Fruit fly (Drosophila melanogaster) whole organism, prepupa: ENCODE results near the gene bard.

Experiments
- CG11294 ChIP-seq: fragments of 200-800 bp; sonication (Bioruptor generic); IDR thresholded peaks from 2 replicates; pipeline ENCODE4 v1.3.6; 2022; ENCODE audit warnings: missing biosample characterization, missing genetic modification characterization
- CG11762 ChIP-seq: fragments of 200-800 bp; sonication (Bioruptor generic); optimal IDR thresholded peaks from 3 replicates; lab custom pipeline; 2016; ENCODE audit warnings: missing biosample characterization, missing genetic modification characterization; ENCODE audit not compliant: insufficient read depth
- CG11902 ChIP-seq: fragments of 200-800 bp; sonication (Bioruptor generic); optimal IDR thresholded peaks from 3 replicates; lab custom pipeline; 2016; ENCODE audit warnings: missing biosample characterization, missing genetic modification characterization
- CG15336 ChIP-seq: fragments of 200-800 bp; sonication (Bioruptor generic); IDR thresholded peaks from 2 replicates; pipeline ENCODE4 v1.3.6; 2022; ENCODE audit warnings: missing biosample characterization, missing genetic modification characterization
- CG1621 ChIP-seq: fragments of 200-800 bp; sonication (Bioruptor generic); optimal IDR thresholded peaks from 3 replicates; lab custom pipeline; 2018; ENCODE audit warnings: missing biosample characterization, mild to moderate bottlenecking, missing genetic modification characterization
- CG16779 ChIP-seq: fragments of 200-800 bp; sonication (Bioruptor generic); optimal IDR thresholded peaks from 3 replicates; lab custom pipeline; 2017; ENCODE audit warnings: missing biosample characterization, mild to moderate bottlenecking, missing genetic modification characterization
- CG3032 ChIP-seq: fragments of 200-800 bp; optimal IDR thresholded peaks from 2 replicates; lab custom pipeline; 2019; ENCODE audit warnings: missing biosample characterization, mild to moderate bottlenecking, missing genetic modification characterization, moderate library complexity
- CG31627 ChIP-seq: fragments of 200-800 bp; sonication (Bioruptor generic); optimal IDR thresholded peaks from 3 replicates; lab custom pipeline; 2016; ENCODE audit warnings: missing biosample characterization, missing genetic modification characterization
- CG32006 ChIP-seq: fragments of 200-800 bp; sonication (Bioruptor generic); optimal IDR thresholded peaks from 3 replicates; lab custom pipeline; 2017; ENCODE audit warnings: missing biosample characterization, mild to moderate bottlenecking, missing genetic modification characterization
- CG3919 ChIP-seq: fragments of 200-800 bp; sonication (Bioruptor generic); optimal IDR thresholded peaks from 3 replicates; lab custom pipeline; 2016; ENCODE audit warnings: missing biosample characterization, missing genetic modification characterization
- CG6163 ChIP-seq: fragments of 200-800 bp; sonication (Bioruptor generic); IDR thresholded peaks from 3 replicates; pipeline ENCODE4 v1.3.6; 2022; ENCODE audit warnings: missing biosample characterization, missing genetic modification characterization
- CG6276 ChIP-seq: fragments of 200-800 bp; sonication (Bioruptor generic); optimal IDR thresholded peaks from 2 replicates; lab custom pipeline; 2017; ENCODE audit warnings: missing biosample characterization, mild to moderate bottlenecking, missing genetic modification characterization
- CG6792 ChIP-seq: fragments of 200-800 bp; sonication (Bioruptor generic); optimal IDR thresholded peaks from 3 replicates; lab custom pipeline; 2016; ENCODE audit warnings: missing biosample characterization, missing genetic modification characterization
- CG6854 ChIP-seq: fragments of 200-800 bp; sonication (Bioruptor generic); optimal IDR thresholded peaks from 2 replicates; lab custom pipeline; 2017; ENCODE audit warnings: missing biosample characterization, mild to moderate bottlenecking, missing genetic modification characterization
- CG8119 ChIP-seq: fragments of 200-800 bp; sonication (Bioruptor generic); IDR thresholded peaks from 3 replicates; pipeline ENCODE4 v1.3.6; 2022; ENCODE audit warnings: missing biosample characterization, missing genetic modification characterization
- CG8319 ChIP-seq: fragments of 200-800 bp; sonication (Bioruptor generic); optimal IDR thresholded peaks from 3 replicates; lab custom pipeline; 2016; ENCODE audit warnings: missing biosample characterization, missing genetic modification characterization
- CG8632 ChIP-seq: fragments of 200-800 bp; sonication (Bioruptor generic); optimal IDR thresholded peaks from 3 replicates; lab custom pipeline; 2016; ENCODE audit warnings: missing biosample characterization, missing genetic modification characterization
- CG9139 ChIP-seq: fragments of 200-800 bp; sonication (Bioruptor generic); optimal IDR thresholded peaks from 3 replicates; lab custom pipeline; 2017; ENCODE audit warnings: missing biosample characterization, mild to moderate bottlenecking, missing genetic modification characterization
- Eip75B ChIP-seq: fragments of 200-800 bp; sonication (Bioruptor generic); optimal IDR thresholded peaks from 3 replicates; lab custom pipeline; 2016; ENCODE audit warnings: missing biosample characterization, missing genetic modification characterization
- Eip78C ChIP-seq: fragments of 200-800 bp; sonication (Bioruptor generic); peaks from one replicate; lab custom pipeline; 2016; ENCODE audit warnings: missing biosample characterization, missing genetic modification characterization
- Eip93F ChIP-seq: fragments of 200-800 bp; sonication (Bioruptor generic); optimal IDR thresholded peaks from 2 replicates; lab custom pipeline; 2016; ENCODE audit warnings: missing biosample characterization, mild to moderate bottlenecking, missing genetic modification characterization
- Ets21C ChIP-seq: fragments of 200-800 bp; sonication (Bioruptor generic); optimal IDR thresholded peaks from 3 replicates; lab custom pipeline; 2016; ENCODE audit warnings: missing biosample characterization, missing genetic modification characterization
- Gug ChIP-seq: fragments of 200-800 bp; sonication (Bioruptor generic); IDR thresholded peaks from 2 replicates; pipeline ENCODE4 v1.3.6; 2022; ENCODE audit warnings: missing biosample characterization, missing genetic modification characterization
- Hr38 ChIP-seq: sonication (Bioruptor generic); optimal IDR thresholded peaks from 2 replicates; lab custom pipeline; 2016; ENCODE audit warnings: missing biosample characterization, missing genetic modification characterization
- Hr39 ChIP-seq: fragments of 200-800 bp; sonication (Bioruptor generic); optimal IDR thresholded peaks from 2 replicates; lab custom pipeline; 2016; ENCODE audit warnings: missing biosample characterization, missing genetic modification characterization
- Hr4 ChIP-seq: fragments of 200-800 bp; sonication (Bioruptor generic); optimal IDR thresholded peaks from 3 replicates; lab custom pipeline; 2016; ENCODE audit warnings: missing biosample characterization, missing genetic modification characterization
- Lpt ChIP-seq: fragments of 200-800 bp; sonication (Bioruptor generic); optimal IDR thresholded peaks from 3 replicates; lab custom pipeline; 2016; ENCODE audit warnings: missing biosample characterization, missing genetic modification characterization
- Met ChIP-seq: fragments of 200-800 bp; sonication (Bioruptor generic); optimal IDR thresholded peaks from 3 replicates; lab custom pipeline; 2016; ENCODE audit warnings: missing biosample characterization, missing genetic modification characterization
- Sox102F ChIP-seq: fragments of 200-800 bp; sonication (Bioruptor generic); optimal IDR thresholded peaks from 2 replicates; lab custom pipeline; 2016; ENCODE audit warnings: missing biosample characterization, mild to moderate bottlenecking, missing genetic modification characterization
- Sox14 ChIP-seq: fragments of 200-800 bp; sonication (Bioruptor generic); optimal IDR thresholded peaks from 3 replicates; lab custom pipeline; 2016; ENCODE audit warnings: missing biosample characterization, missing genetic modification characterization
- Sox15 ChIP-seq: fragments of 200-800 bp; sonication (Bioruptor generic); optimal IDR thresholded peaks from 3 replicates; lab custom pipeline; 2016; ENCODE audit warnings: missing biosample characterization, missing genetic modification characterization
- cyc ChIP-seq: fragments of 200-800 bp; sonication (Bioruptor generic); optimal IDR thresholded peaks from 3 replicates; lab custom pipeline; 2016; ENCODE audit warnings: missing biosample characterization, missing genetic modification characterization
- dac ChIP-seq: fragments of 200-800 bp; sonication (Bioruptor generic); optimal IDR thresholded peaks from 2 replicates; lab custom pipeline; 2017; ENCODE audit warnings: missing biosample characterization, mild to moderate bottlenecking, missing genetic modification characterization
- eg ChIP-seq: fragments of 200-800 bp; sonication (Bioruptor generic); IDR thresholded peaks from 3 replicates; pipeline ENCODE4 v1.3.6; 2022; ENCODE audit warnings: missing biosample characterization, missing genetic modification characterization
- fd85E ChIP-seq: fragments of 200-800 bp; sonication (Bioruptor generic); optimal IDR thresholded peaks from 3 replicates; lab custom pipeline; 2016; ENCODE audit warnings: missing biosample characterization, missing genetic modification characterization
- fkh ChIP-seq: fragments of 200-800 bp; sonication (Bioruptor generic); optimal IDR thresholded peaks from 3 replicates; lab custom pipeline; 2017; ENCODE audit warnings: missing biosample characterization, mild to moderate bottlenecking, missing genetic modification characterization, moderate library complexity
- lz ChIP-seq: fragments of 200-800 bp; sonication (Bioruptor generic); optimal IDR thresholded peaks from 3 replicates; lab custom pipeline; 2016; ENCODE audit warnings: missing biosample characterization, missing genetic modification characterization
- net ChIP-seq: fragments of 200-800 bp; sonication (Bioruptor generic); optimal IDR thresholded peaks from 3 replicates; lab custom pipeline; 2016; ENCODE audit warnings: missing biosample characterization, missing genetic modification characterization
- pdm3 ChIP-seq: fragments of 200-800 bp; sonication (Bioruptor generic); optimal IDR thresholded peaks from 3 replicates; lab custom pipeline; 2016; ENCODE audit warnings: missing biosample characterization, missing genetic modification characterization
- salr ChIP-seq, 2 experiments: fragments of 200-800 bp; sonication (Bioruptor generic); optimal IDR thresholded peaks; 3 replicates each; lab custom pipeline; 2016 to 2018; ENCODE audit warnings: missing biosample characterization in 2 of 2, missing genetic modification characterization in 2 of 2, mild to moderate bottlenecking in 1 of 2
- svp ChIP-seq: fragments of 200-800 bp; sonication (Bioruptor generic); peaks from one replicate; lab custom pipeline; 2016; ENCODE audit warnings: missing biosample characterization, missing genetic modification characterization
- topi ChIP-seq: fragments of 200-800 bp; sonication (Bioruptor generic); optimal IDR thresholded peaks from 3 replicates; lab custom pipeline; 2016; ENCODE audit warnings: missing biosample characterization, missing genetic modification characterization
- vri ChIP-seq: fragments of 200-800 bp; sonication (Bioruptor generic); optimal IDR thresholded peaks from 3 replicates; lab custom pipeline; 2016; ENCODE audit warnings: missing biosample characterization, mild to moderate bottlenecking, missing genetic modification characterization

The bard gene

dm6 chr3R:18117525-18117924 lies 36.7 kb downstream of the bard start:
- TF ChIP-seq CG8632 (no peak), Ets21C (GFP tag; lab: Kevin White, UChicago) (no peak), CG11294 (GFP tag; lab: Robert Waterston, UW) (no peak), CG8119 (no peak), fkh (GFP tag; lab: Kevin White, UChicago) (no peak)

- no peak for TF ChIP-seq CG8119
- no peak for TF ChIP-seq CG11902 (GFP tag; lab: Kevin White, UChicago)
These were observed 37.4 kb downstream of the bard start for dm6 chr3R:18118239-18118638.

dm6 chr3R:18118695-18119094 lies 37.8 kb downstream of the bard start:
- no peak for TF ChIP-seq Eip93F (GFP tag; lab: Kevin White, UChicago)
- TF ChIP-seq CG15336 (GFP tag; lab: Robert Waterston, UW): no peak
- TF ChIP-seq Gug (GFP tag; lab: Robert Waterston, UW): no peak
- no peak for TF ChIP-seq cyc (GFP tag; lab: Kevin White, UChicago)
- no peak for TF ChIP-seq pdm3 (GFP tag; lab: Kevin White, UChicago)
- TF ChIP-seq CG11294 (GFP tag; lab: Robert Waterston, UW): no peak
- TF ChIP-seq CG31627: no peak
- no peak for TF ChIP-seq CG6163 (GFP tag; lab: Robert Waterston, UW)
- TF ChIP-seq Hr38 (GFP tag; lab: Kevin White, UChicago): no peak
- no peak for TF ChIP-seq dac (GFP tag; lab: Kevin White, UChicago)
- no peak for TF ChIP-seq CG6792 (GFP tag; lab: Kevin White, UChicago)
- TF ChIP-seq topi (GFP tag; lab: Kevin White, UChicago): no peak
- TF ChIP-seq CG32006 (GFP tag; lab: Kevin White, UChicago): no peak
- TF ChIP-seq CG16779 (tag; lab: Kevin White, UChicago): no peak
- TF ChIP-seq CG11762: no peak
- TF ChIP-seq Sox102F (GFP tag; lab: Kevin White, UChicago): no peak
- TF ChIP-seq lz (GFP tag; lab: Kevin White, UChicago): no peak
- no peak for TF ChIP-seq Lpt (GFP tag; lab: Kevin White, UChicago)
- no peak for TF ChIP-seq Sox15 (GFP tag; lab: Kevin White, UChicago)
- TF ChIP-seq CG3919 (GFP tag; lab: Kevin White, UChicago): no peak
- TF ChIP-seq, all 60 proteins: peak for 0

DNA sequence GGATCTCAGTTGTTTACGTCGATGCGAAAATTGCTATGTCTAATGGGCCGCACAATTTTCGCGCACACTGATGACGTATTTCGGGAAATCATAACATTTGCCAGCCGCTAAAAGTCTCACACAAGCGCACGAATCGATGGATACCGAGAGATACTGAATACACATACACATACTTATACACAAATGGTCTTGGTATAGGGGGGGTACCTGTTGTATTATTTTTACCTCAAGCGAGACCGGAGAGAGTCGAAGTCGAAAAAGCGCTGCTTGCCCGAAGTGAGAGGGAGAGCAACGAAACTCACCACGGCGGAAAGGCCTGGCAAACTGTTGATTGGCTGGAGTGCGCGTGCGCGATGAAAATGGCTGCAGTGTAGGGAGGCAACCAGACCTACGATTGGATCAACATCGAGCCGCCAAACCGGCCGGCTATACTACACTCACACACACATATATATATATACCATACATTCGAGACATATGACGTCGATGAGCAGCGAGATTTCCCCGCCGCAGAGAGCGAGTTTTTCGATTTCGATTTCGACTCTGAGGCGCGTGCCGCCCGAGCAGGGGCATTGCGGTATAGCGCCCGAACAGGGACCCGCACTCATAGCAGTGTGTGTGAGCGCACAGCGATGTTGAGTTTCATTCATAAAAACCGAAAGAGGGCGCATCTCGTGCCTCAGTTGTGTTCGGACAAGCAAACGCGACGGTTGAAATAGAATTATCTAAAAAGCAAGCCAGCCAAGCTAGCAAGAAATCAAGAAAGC lies 40.7 kb downstream of the bard start:
- TF ChIP-seq Lpt (GFP tag; lab: Kevin White, UChicago): peak; percentile 14
- no peak for TF ChIP-seq CG6792 (GFP tag; lab: Kevin White, UChicago)
- no peak for TF ChIP-seq Sox14 (GFP tag; lab: Kevin White, UChicago)
- TF ChIP-seq Eip75B (GFP tag; lab: Kevin White, UChicago): peak; percentile 20
- no peak for TF ChIP-seq fd85E (GFP tag; lab: Kevin White, UChicago)
- TF ChIP-seq Met (GFP tag; lab: Kevin White, UChicago): no peak
- peak; percentile 29; the same call in 1 of the 3 replicates for TF ChIP-seq eg (GFP tag; lab: Robert Waterston, UW)
- TF ChIP-seq CG8319 (GFP tag; lab: Kevin White, UChicago): no peak
- TF ChIP-seq CG3032 (tag; lab: Kevin White, UChicago): no peak
- TF ChIP-seq svp (GFP tag; lab: Kevin White, UChicago): no peak
- TF ChIP-seq CG15336 (GFP tag; lab: Robert Waterston, UW): no peak
- no peak for TF ChIP-seq CG11762
- TF ChIP-seq Hr38 (GFP tag; lab: Kevin White, UChicago): no peak
- no peak for TF ChIP-seq CG8119
- TF ChIP-seq CG11294 (GFP tag; lab: Robert Waterston, UW): no peak
- no peak for TF ChIP-seq CG8632
- TF ChIP-seq Hr4: no peak
- no peak for TF ChIP-seq CG32006 (GFP tag; lab: Kevin White, UChicago)
- no peak for TF ChIP-seq Sox15 (GFP tag; lab: Kevin White, UChicago)
- peak; percentile 12 for TF ChIP-seq CG1621 (tag; lab: Kevin White, UChicago)
- TF ChIP-seq CG31627: no peak
- TF ChIP-seq Hr39: no peak
- TF ChIP-seq net: no peak
- no peak for TF ChIP-seq salr (GFP tag; optimal IDR thresholded peaks at IDR 0.05; lab: Kevin White, UChicago)
- no peak for TF ChIP-seq cyc (GFP tag; lab: Kevin White, UChicago)
- peak; percentile 70 for TF ChIP-seq Eip78C (GFP tag; lab: Kevin White, UChicago)
- TF ChIP-seq vri: no peak
- no peak for TF ChIP-seq pdm3 (GFP tag; lab: Kevin White, UChicago)
- no peak for TF ChIP-seq CG6854
- TF ChIP-seq CG6163 (GFP tag; lab: Robert Waterston, UW): peak; percentile 37; the same call in 2 of the 3 replicates
- TF ChIP-seq CG9139 (GFP tag; lab: Kevin White, UChicago): no peak
- no peak for TF ChIP-seq Ets21C (GFP tag; lab: Kevin White, UChicago)
- TF ChIP-seq CG6276 (GFP tag; lab: Kevin White, UChicago): no peak
- no peak for TF ChIP-seq Gug (GFP tag; lab: Robert Waterston, UW)
